Fruit fly (Drosophila melanogaster): Measurements from ENCODE around the gene CG17233.

DNA sequence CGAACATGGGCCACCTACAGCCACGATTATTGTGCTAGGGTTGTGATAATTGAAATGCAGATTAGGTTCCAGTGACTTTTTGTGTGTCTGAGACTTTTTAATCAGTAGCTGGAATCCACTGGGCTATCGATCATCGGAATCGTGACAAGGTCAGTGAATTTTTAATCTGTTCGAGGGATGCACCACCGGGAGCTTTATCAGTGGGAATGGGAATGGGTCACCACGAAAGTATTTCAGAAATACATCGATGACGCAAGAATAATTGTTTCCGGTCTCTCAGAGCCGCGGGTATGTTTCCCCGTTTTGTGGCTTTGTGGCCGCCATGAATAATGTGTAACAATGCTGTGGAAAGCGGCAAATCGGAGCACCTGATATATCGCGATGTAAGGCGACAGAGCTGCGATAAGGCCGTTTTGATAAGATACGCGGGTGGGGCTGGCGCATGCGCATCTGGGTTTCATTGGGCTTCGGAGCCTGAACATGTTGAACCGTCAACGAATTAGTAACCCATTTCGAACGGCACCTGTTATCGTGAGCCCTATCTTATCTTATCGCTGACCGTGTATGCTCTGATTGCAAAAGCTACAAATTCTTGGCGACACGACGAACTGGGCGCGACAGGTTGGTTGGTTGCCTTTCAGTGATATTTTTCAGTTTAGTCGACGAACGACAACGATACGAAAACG lies 53.7 kb downstream of the CG17233 start, which contains the start of gene Ssk:
- no peak for TF ChIP-seq Myc (optimal IDR thresholded peaks at IDR 0.05)
- TF ChIP-seq Sin3A (optimal IDR thresholded peaks at IDR 0.05) = no peak
- TF ChIP-seq h (optimal IDR thresholded peaks at IDR 0.05) = no peak
- TF ChIP-seq psq (optimal IDR thresholded peaks at IDR 0.05) = no peak
- no peak for TF ChIP-seq insv (optimal IDR thresholded peaks at IDR 0.05)
- no peak for TF ChIP-seq ttk (optimal IDR thresholded peaks at IDR 0.05)

All from Kc167 (cell line).